Fruit fly (Drosophila melanogaster): ENCODE data around the gene Sap130.

The Sap130 gene

dm6 chr3L:12790783-12791678, 14.7 kb upstream of the Sap130 start:
- no peak for TF ChIP-seq CG34367 (tag; optimal IDR thresholded peaks at IDR 0.05)
- peak; percentile 34; the same call in 1 of the 2 replicates for TF ChIP-seq CG12605 (GFP tag; IDR thresholded peaks at IDR 0.05)
- TF ChIP-seq D1 (tag; optimal IDR thresholded peaks at IDR 0.05) = peak; percentile 43
- TF ChIP-seq Pif1B (GFP tag; optimal IDR thresholded peaks at IDR 0.05) = peak; percentile 13

dm6 chr3L:12791679-12792229, 13.9 kb upstream of the Sap130 start:
- TF ChIP-seq EcR (GFP tag; optimal IDR thresholded peaks at IDR 0.05) = no peak
- TF ChIP-seq Snoo (tag; optimal IDR thresholded peaks at IDR 0.05) = no peak
- no peak for TF ChIP-seq CG15710 (tag; optimal IDR thresholded peaks at IDR 0.05)
- no peak for TF ChIP-seq D1 (tag; optimal IDR thresholded peaks at IDR 0.05)
- no peak for TF ChIP-seq gl (tag; optimal IDR thresholded peaks at IDR 0.05)
- TF ChIP-seq CG8301 (tag; optimal IDR thresholded peaks at IDR 0.05) = no peak
- TF ChIP-seq CG14655 (GFP tag; optimal IDR thresholded peaks at IDR 0.05) = no peak
- TF ChIP-seq CG10348 (GFP tag; IDR thresholded peaks at IDR 0.05) = no peak
- no peak for TF ChIP-seq fd96Ca (GFP tag; IDR thresholded peaks at IDR 0.05)
- TF ChIP-seq CG32121 (GFP tag; IDR thresholded peaks at IDR 0.05) = no peak
- no peak for TF ChIP-seq CG13204 (GFP tag; optimal IDR thresholded peaks at IDR 0.05)
- no peak for TF ChIP-seq CG17806 (tag; optimal IDR thresholded peaks at IDR 0.05)
- TF ChIP-seq CG4496 (GFP tag; IDR thresholded peaks at IDR 0.05) = no peak
- TF ChIP-seq CG8159 (tag; optimal IDR thresholded peaks at IDR 0.05) = no peak
- TF ChIP-seq Pif1B (GFP tag; optimal IDR thresholded peaks at IDR 0.05) = no peak
- TF ChIP-seq CG9948 (tag; optimal IDR thresholded peaks at IDR 0.05) = no peak
- TF ChIP-seq Pif1A (GFP tag; optimal IDR thresholded peaks at IDR 0.05) = no peak
- TF ChIP-seq rn (GFP tag; IDR thresholded peaks at IDR 0.05) = no peak

- TF ChIP-seq CG13204 (GFP tag; optimal IDR thresholded peaks at IDR 0.05) = peak; percentile 71
- TF ChIP-seq CG15710 (tag; optimal IDR thresholded peaks at IDR 0.05) = peak; percentile 93
- peak; percentile 90 for TF ChIP-seq CG17806 (tag; optimal IDR thresholded peaks at IDR 0.05)
- TF ChIP-seq CG10348 (GFP tag; IDR thresholded peaks at IDR 0.05) = 0 out of 2 replicates have a peak, but pooled peaks have one; percentile 40
- 0 out of 3 replicates have a peak, but pooled peaks have one; percentile 23 for TF ChIP-seq fd96Ca (GFP tag; IDR thresholded peaks at IDR 0.05)
- peak; percentile 93 for TF ChIP-seq CG8159 (tag; optimal IDR thresholded peaks at IDR 0.05)
- TF ChIP-seq Pif1B (GFP tag; optimal IDR thresholded peaks at IDR 0.05) = peak; percentile 82
- TF ChIP-seq EcR (GFP tag; optimal IDR thresholded peaks at IDR 0.05) = peak; percentile 78
- peak; percentile 84 for TF ChIP-seq CG8301 (tag; optimal IDR thresholded peaks at IDR 0.05)
- TF ChIP-seq CG32121 (GFP tag; IDR thresholded peaks at IDR 0.05) = peak; percentile 42
- peak; percentile 85 for TF ChIP-seq Snoo (tag; optimal IDR thresholded peaks at IDR 0.05)
- TF ChIP-seq CG9948 (tag; optimal IDR thresholded peaks at IDR 0.05) = peak; percentile 90
- TF ChIP-seq D1 (tag; optimal IDR thresholded peaks at IDR 0.05) = peak; percentile 91
- peak; percentile 77 for TF ChIP-seq CG4496 (GFP tag; IDR thresholded peaks at IDR 0.05)
- TF ChIP-seq Ets98B (GFP tag; IDR thresholded peaks at IDR 0.05) = peak; percentile 61
- no peak for TF ChIP-seq rn (GFP tag; IDR thresholded peaks at IDR 0.05)
- TF ChIP-seq CG14655 (GFP tag; optimal IDR thresholded peaks at IDR 0.05) = peak; percentile 80
- TF ChIP-seq gl (tag; optimal IDR thresholded peaks at IDR 0.05) = peak; percentile 74
- peak; percentile 89 for TF ChIP-seq CG34367 (tag; optimal IDR thresholded peaks at IDR 0.05)
- TF ChIP-seq CG12605 (GFP tag; IDR thresholded peaks at IDR 0.05) = peak; percentile 52
- peak; percentile 85 for TF ChIP-seq Pif1A (GFP tag; optimal IDR thresholded peaks at IDR 0.05)
These were observed 12.7 kb upstream of the Sap130 start for dm6 chr3L:12792933-12793448.

- TF ChIP-seq CG8301 (tag; optimal IDR thresholded peaks at IDR 0.05) (no peak), CG32121 (GFP tag; IDR thresholded peaks at IDR 0.05) (no peak; the same call in 1 of the 2 replicates), CG15710 (tag; optimal IDR thresholded peaks at IDR 0.05) (no peak), CG4496 (GFP tag; IDR thresholded peaks at IDR 0.05) (peak; percentile 43; the same call in 1 of the 3 replicates), fd96Ca (GFP tag; IDR thresholded peaks at IDR 0.05) (no peak; the same call in 2 of the 3 replicates), EcR (GFP tag; optimal IDR thresholded peaks at IDR 0.05) (no peak)
These were observed 11.2 kb upstream of the Sap130 start for dm6 chr3L:12794532-12794931.

dm6 chr3L:12796077-12796641, 9.5 kb upstream of the Sap130 start:
- no peak for TF ChIP-seq Pif1A (GFP tag; optimal IDR thresholded peaks at IDR 0.05)
- no peak for TF ChIP-seq D1 (tag; optimal IDR thresholded peaks at IDR 0.05)
- no peak for TF ChIP-seq CG32121 (GFP tag; IDR thresholded peaks at IDR 0.05)
- no peak for TF ChIP-seq CG4496 (GFP tag; IDR thresholded peaks at IDR 0.05)
- TF ChIP-seq Ets98B (GFP tag; IDR thresholded peaks at IDR 0.05) = no peak
- no peak for TF ChIP-seq CG14655 (GFP tag; optimal IDR thresholded peaks at IDR 0.05)
- no peak for TF ChIP-seq CG10348 (GFP tag; IDR thresholded peaks at IDR 0.05)
- TF ChIP-seq CG8159 (tag; optimal IDR thresholded peaks at IDR 0.05) = no peak
- TF ChIP-seq fd96Ca (GFP tag; IDR thresholded peaks at IDR 0.05) = no peak
- TF ChIP-seq EcR (GFP tag; optimal IDR thresholded peaks at IDR 0.05) = no peak
- TF ChIP-seq CG13204 (GFP tag; optimal IDR thresholded peaks at IDR 0.05) = no peak

Measured in whole organism, pupa.